1 fruit fly cellular context compared by ENCODE assay signal in genomic region chr3L:21879344-21879743, dm6.
A peak's percentile ranks its signal among the peaks of the same experiment; 100 is the strongest.
TF ChIP-seq lines count a peak whose summit lies in the region.

No protein-coding gene starts in this region.

TF ChIP-seq in whole organism, embryonic, 481 proteins besides CTCF, POLR2A, EP300 and RAD21 (continued from another document and continues in another):
- TF ChIP-seq CG13894 (tag; optimal IDR thresholded peaks at IDR 0.05; lab: Kevin White, UChicago) (peak; percentile 42), E2f1 (GFP tag; IDR thresholded peaks at IDR 0.05; lab: Robert Waterston, UW) (no peak), peb (GFP tag; IDR thresholded peaks at IDR 0.05; lab: Robert Waterston, UW) (0 out of 2 replicates have a peak, but pooled peaks have one; percentile 10), HmgZ (tag; optimal IDR thresholded peaks at IDR 0.05; lab: Kevin White, UChicago) (peak; percentile 61), CG15696 (tag; optimal IDR thresholded peaks at IDR 0.05; lab: Kevin White, UChicago) (no peak), CG13296 (GFP tag; optimal IDR thresholded peaks at IDR 0.05; lab: Kevin White, UChicago) (peak; percentile 6), Lim3 (GFP tag; IDR thresholded peaks at IDR 0.05; lab: Robert Waterston, UW) (no peak), crc (GFP tag; optimal IDR thresholded peaks at IDR 0.05; lab: Kevin White, UChicago) (no peak), hkb (optimal IDR thresholded peaks at IDR 0.05; lab: Kevin White, UChicago) (peak; percentile 64), hkb (GFP tag; IDR thresholded peaks at IDR 0.05; lab: Robert Waterston, UW) (no peak), BEAF-32 (GFP tag; optimal IDR thresholded peaks at IDR 0.05; lab: Kevin White, UChicago) (peak; percentile 34), CG13424 (tag; optimal IDR thresholded peaks at IDR 0.05; lab: Kevin White, UChicago) (no peak), corto (GFP tag; optimal IDR thresholded peaks at IDR 0.05; lab: Kevin White, UChicago) (no peak), wor (GFP tag; IDR thresholded peaks at IDR 0.05; lab: Robert Waterston, UW) (no peak), btn (GFP tag; optimal IDR thresholded peaks at IDR 0.05; lab: Kevin White, UChicago) (no peak), TFAM (GFP tag; optimal IDR thresholded peaks at IDR 0.05; lab: Kevin White, UChicago) (no peak), dmrt99B (tag; optimal IDR thresholded peaks at IDR 0.05; lab: Kevin White, UChicago) (no peak), CG12744 (GFP tag; optimal IDR thresholded peaks at IDR 0.05; lab: Kevin White, UChicago) (no peak), bcd (GFP tag; optimal IDR thresholded peaks at IDR 0.05; lab: Kevin White, UChicago) (no peak), en (GFP tag; optimal IDR thresholded peaks at IDR 0.05; lab: Kevin White, UChicago) (no peak), wdn (GFP tag; IDR thresholded peaks at IDR 0.05; lab: Robert Waterston, UW) (0 out of 2 replicates have a peak, but pooled peaks have one; percentile 9), Kr (GFP tag; optimal IDR thresholded peaks at IDR 0.05; lab: Kevin White, UChicago) (no peak), CG8089 (GFP tag; optimal IDR thresholded peaks at IDR 0.05; lab: Kevin White, UChicago) (peak; percentile 52), CG18262 (tag; optimal IDR thresholded peaks at IDR 0.05; lab: Kevin White, UChicago) (no peak), CG4404 (GFP tag; IDR thresholded peaks at IDR 0.05; lab: Robert Waterston, UW) (no peak), Hsf (GFP tag; optimal IDR thresholded peaks at IDR 0.05; lab: Kevin White, UChicago) (peak; percentile 12), CG7271 (tag; optimal IDR thresholded peaks at IDR 0.05; lab: Kevin White, UChicago) (peak; percentile 32), Dip2 (GFP tag; IDR thresholded peaks at IDR 0.05; lab: Robert Waterston, UW) (no peak), CG11085 (GFP tag; IDR thresholded peaks at IDR 0.05; lab: Robert Waterston, UW) (no peak), Antp (GFP tag; optimal IDR thresholded peaks at IDR 0.05; lab: Kevin White, UChicago) (peak; percentile 11), CG18599 (GFP tag; optimal IDR thresholded peaks at IDR 0.05; lab: Kevin White, UChicago) (peak; percentile 61), shn (GFP tag; optimal IDR thresholded peaks at IDR 0.05; lab: Kevin White, UChicago) (no peak), fru (optimal IDR thresholded peaks at IDR 0.05; lab: Kevin White, UChicago) (no peak), fd64A (GFP tag; optimal IDR thresholded peaks at IDR 0.05; lab: Kevin White, UChicago) (peak; percentile 55), CG30403 (GFP tag; optimal IDR thresholded peaks at IDR 0.05; lab: Kevin White, UChicago) (no peak), CG16813 (GFP tag; IDR thresholded peaks at IDR 0.05; lab: Robert Waterston, UW; ENCODE audit: partially characterized antibody) (peak; percentile 60; the same call in 2 of the 3 replicates), Bgb (GFP tag; IDR thresholded peaks at IDR 0.05; lab: Robert Waterston, UW; ENCODE audit: partially characterized antibody) (peak; percentile 97), caup (GFP tag; optimal IDR thresholded peaks at IDR 0.05; lab: Kevin White, UChicago; ENCODE audit: severe bottlenecking) (peak; percentile 48), ssp (GFP tag; IDR thresholded peaks at IDR 0.05; lab: Robert Waterston, UW) (no peak), maf-S (GFP tag; optimal IDR thresholded peaks at IDR 0.05; lab: Kevin White, UChicago) (peak; percentile 12), HLHmδ (GFP tag; optimal IDR thresholded peaks at IDR 0.05; lab: Kevin White, UChicago) (peak; percentile 82), Six4 (GFP tag; optimal IDR thresholded peaks at IDR 0.05; lab: Kevin White, UChicago) (no peak), CG11695 (GFP tag; IDR thresholded peaks at IDR 0.05; lab: Robert Waterston, UW) (peak; percentile 35; the same call in 1 of the 3 replicates), dan (GFP tag; IDR thresholded peaks at IDR 0.05; lab: Robert Waterston, UW) (no peak), CG2712 (tag; optimal IDR thresholded peaks at IDR 0.05; lab: Kevin White, UChicago) (peak; percentile 26), CG12942 (GFP tag; optimal IDR thresholded peaks at IDR 0.05; lab: Kevin White, UChicago) (no peak), lbe (GFP tag; optimal IDR thresholded peaks at IDR 0.05; lab: Kevin White, UChicago) (peak; percentile 60), dysf (GFP tag; IDR thresholded peaks at IDR 0.05; lab: Robert Waterston, UW) (no peak; the same call in 2 of the 3 replicates), CG7786 (GFP tag; optimal IDR thresholded peaks at IDR 0.05; lab: Kevin White, UChicago) (peak; percentile 13), CG9437 (GFP tag; optimal IDR thresholded peaks at IDR 0.05; lab: Kevin White, UChicago) (no peak), sd (tag; optimal IDR thresholded peaks at IDR 0.05; lab: Kevin White, UChicago) (peak; percentile 69), sr (GFP tag; IDR thresholded peaks at IDR 0.05; lab: Robert Waterston, UW) (peak; percentile 96), NFAT (GFP tag; IDR thresholded peaks at IDR 0.05; lab: Robert Waterston, UW) (peak; percentile 40; the same call in 1 of the 2 replicates), Scr (GFP tag; IDR thresholded peaks at IDR 0.05; lab: Robert Waterston, UW; ENCODE audit: partially characterized antibody) (peak; percentile 69), sens-2 (GFP tag; IDR thresholded peaks at IDR 0.05; lab: Robert Waterston, UW) (0 out of 2 replicates have a peak, but pooled peaks have one; percentile 47), klu (GFP tag; IDR thresholded peaks at IDR 0.05; lab: Robert Waterston, UW) (no peak), CG12391 (tag; optimal IDR thresholded peaks at IDR 0.05; lab: Kevin White, UChicago) (no peak), CG6689 (GFP tag; IDR thresholded peaks at IDR 0.05; lab: Robert Waterston, UW) (0 out of 2 replicates have a peak, but pooled peaks have one; percentile 30), tx (GFP tag; optimal IDR thresholded peaks at IDR 0.05; lab: Kevin White, UChicago) (no peak), Nf-YA (GFP tag; IDR thresholded peaks at IDR 0.05; lab: Robert Waterston, UW) (no peak), CG17568 (GFP tag; optimal IDR thresholded peaks at IDR 0.05; lab: Kevin White, UChicago) (no peak), chinmo (GFP tag; IDR thresholded peaks at IDR 0.05; lab: Robert Waterston, UW; ENCODE audit: partially characterized antibody) (peak; percentile 97), scrt (GFP tag; optimal IDR thresholded peaks at IDR 0.05; lab: Kevin White, UChicago) (peak; percentile 39), Aef1 (GFP tag; IDR thresholded peaks at IDR 0.05; lab: Robert Waterston, UW) (no peak), Ets65A (GFP tag; lab: Kevin White, UChicago) (no peak), CG4360 (GFP tag; IDR thresholded peaks at IDR 0.05; lab: Robert Waterston, UW) (peak; percentile 27; the same call in 1 of the 2 replicates), CG10959 (GFP tag; IDR thresholded peaks at IDR 0.05; lab: Robert Waterston, UW) (no peak), sens (GFP tag; lab: Kevin White, UChicago) (peak; percentile 90), fd3F (GFP tag; optimal IDR thresholded peaks at IDR 0.05; lab: Kevin White, UChicago) (no peak), CG8944 (GFP tag; optimal IDR thresholded peaks at IDR 0.05; lab: Kevin White, UChicago) (no peak), CG6175 (GFP tag; IDR thresholded peaks at IDR 0.05; lab: Robert Waterston, UW) (no peak), CG3726 (GFP tag; IDR thresholded peaks at IDR 0.05; lab: Robert Waterston, UW) (no peak), CG8281 (tag; optimal IDR thresholded peaks at IDR 0.05; lab: Kevin White, UChicago) (no peak), Taf1 (GFP tag; IDR thresholded peaks at IDR 0.05; lab: Robert Waterston, UW) (no peak), Rfx (GFP tag; IDR thresholded peaks at IDR 0.05; lab: Robert Waterston, UW) (peak; percentile 63), twi (tag; optimal IDR thresholded peaks at IDR 0.05; lab: Kevin White, UChicago) (no peak), CG17385 (GFP tag; optimal IDR thresholded peaks at IDR 0.05; lab: Kevin White, UChicago) (peak; percentile 14), Ada2b (GFP tag; IDR thresholded peaks at IDR 0.05; lab: Robert Waterston, UW) (0 out of 2 replicates have a peak, but pooled peaks have one; percentile 3), Ravus (GFP tag; IDR thresholded peaks at IDR 0.05; lab: Robert Waterston, UW) (no peak), Dref (GFP tag; IDR thresholded peaks at IDR 0.05; lab: Robert Waterston, UW) (0 out of 2 replicates have a peak, but pooled peaks have one; percentile 12), CHES-1-like (GFP tag; optimal IDR thresholded peaks at IDR 0.05; lab: Kevin White, UChicago) (peak; percentile 2), ase (GFP tag; IDR thresholded peaks at IDR 0.05; lab: Robert Waterston, UW) (no peak), CG1792 (GFP tag; optimal IDR thresholded peaks at IDR 0.05; lab: Kevin White, UChicago) (no peak), Ets97D (GFP tag; optimal IDR thresholded peaks at IDR 0.05; lab: Kevin White, UChicago) (no peak), Doc3 (GFP tag; IDR thresholded peaks at IDR 0.05; lab: Robert Waterston, UW; ENCODE audit: partially characterized antibody) (0 out of 3 replicates have a peak, but pooled peaks have one; percentile 38), Side (GFP tag; optimal IDR thresholded peaks at IDR 0.05; lab: Kevin White, UChicago) (peak; percentile 37), CG11560 (tag; IDR thresholded peaks at IDR 0.05; lab: Robert Waterston, UW) (no peak), MESR4 (GFP tag; optimal IDR thresholded peaks at IDR 0.05; lab: Kevin White, UChicago) (peak; percentile 11), CG16779 (GFP tag; IDR thresholded peaks at IDR 0.05; lab: Robert Waterston, UW) (no peak), dm (GFP tag; optimal IDR thresholded peaks at IDR 0.05; lab: Kevin White, UChicago) (peak; percentile 41), HmgD (GFP tag; optimal IDR thresholded peaks at IDR 0.05; lab: Kevin White, UChicago) (peak; percentile 22), fd102C (GFP tag; optimal IDR thresholded peaks at IDR 0.05; lab: Kevin White, UChicago) (no peak), crp (GFP tag; optimal IDR thresholded peaks at IDR 0.05; lab: Kevin White, UChicago) (no peak), H15 (GFP tag; IDR thresholded peaks at IDR 0.05; lab: Robert Waterston, UW) (0 out of 3 replicates have a peak, but pooled peaks have one; percentile 43), sna (GFP tag; IDR thresholded peaks at IDR 0.05; lab: Robert Waterston, UW; ENCODE audit: partially characterized antibody) (peak; percentile 66; the same call in 1 of the 2 replicates), HLH4C (GFP tag; IDR thresholded peaks at IDR 0.05; lab: Robert Waterston, UW; ENCODE audit: partially characterized antibody) (peak; percentile 68), CG1529 (GFP tag; optimal IDR thresholded peaks at IDR 0.05; lab: Kevin White, UChicago) (no peak), Blimp-1 (GFP tag; optimal IDR thresholded peaks at IDR 0.05; lab: Kevin White, UChicago) (no peak), CG13123 (GFP tag; optimal IDR thresholded peaks at IDR 0.05; lab: Kevin White, UChicago) (no peak), yki (optimal IDR thresholded peaks at IDR 0.05; lab: Kevin White, UChicago) (peak; percentile 15), her (GFP tag; optimal IDR thresholded peaks at IDR 0.05; lab: Kevin White, UChicago) (peak; percentile 59), Atf-2 (GFP tag; optimal IDR thresholded peaks at IDR 0.05; lab: Kevin White, UChicago) (no peak), crol (GFP tag; IDR thresholded peaks at IDR 0.05; lab: Robert Waterston, UW) (peak; percentile 95), CG33557 (GFP tag; optimal IDR thresholded peaks at IDR 0.05; lab: Kevin White, UChicago) (peak; percentile 54), CG32772 (GFP tag; IDR thresholded peaks at IDR 0.05; lab: Robert Waterston, UW) (no peak), CG7839 (tag; optimal IDR thresholded peaks at IDR 0.05; lab: Kevin White, UChicago) (peak; percentile 29), CG4328 (GFP tag; optimal IDR thresholded peaks at IDR 0.05; lab: Kevin White, UChicago) (peak; percentile 12), CoRest (tag; optimal IDR thresholded peaks at IDR 0.05; lab: Kevin White, UChicago) (no peak), CG2889 (GFP tag; IDR thresholded peaks at IDR 0.05; lab: Robert Waterston, UW) (no peak), pzg (GFP tag; optimal IDR thresholded peaks at IDR 0.05; lab: Kevin White, UChicago) (peak; percentile 68), cas (GFP tag; IDR thresholded peaks at IDR 0.05; lab: Robert Waterston, UW) (no peak; the same call in 1 of the 2 replicates), CG12299 (tag; optimal IDR thresholded peaks at IDR 0.05; lab: Kevin White, UChicago) (no peak), CG10654 (GFP tag; optimal IDR thresholded peaks at IDR 0.05; lab: Kevin White, UChicago) (no peak), Atf3 (GFP tag; optimal IDR thresholded peaks at IDR 0.05; lab: Kevin White, UChicago) (no peak), oc (tag; optimal IDR thresholded peaks at IDR 0.05; lab: Kevin White, UChicago) (no peak), lilli (GFP tag; optimal IDR thresholded peaks at IDR 0.05; lab: Kevin White, UChicago) (peak; percentile 8), ham (GFP tag; IDR thresholded peaks at IDR 0.05; lab: Robert Waterston, UW) (no peak), CG8359 (GFP tag; optimal IDR thresholded peaks at IDR 0.05; lab: Kevin White, UChicago; ENCODE audit: borderline replicate concordance) (no peak), zf30C (GFP tag; optimal IDR thresholded peaks at IDR 0.05; lab: Kevin White, UChicago) (peak; percentile 22), CG31365 (tag; optimal IDR thresholded peaks at IDR 0.05; lab: Kevin White, UChicago) (peak; percentile 47), fd96Cb (tag; optimal IDR thresholded peaks at IDR 0.05; lab: Kevin White, UChicago) (no peak), Mrtf (GFP tag; IDR thresholded peaks at IDR 0.05; lab: Robert Waterston, UW) (no peak), CG12155 (GFP tag; optimal IDR thresholded peaks at IDR 0.05; lab: Kevin White, UChicago) (no peak), vvl (GFP tag; IDR thresholded peaks at IDR 0.05; lab: Robert Waterston, UW) (no peak; the same call in 1 of the 2 replicates), nerfin-1 (tag; optimal IDR thresholded peaks at IDR 0.05; lab: Kevin White, UChicago) (peak; percentile 63), trh (GFP tag; optimal IDR thresholded peaks at IDR 0.05; lab: Kevin White, UChicago) (no peak), CG31224 (GFP tag; IDR thresholded peaks at IDR 0.05; lab: Robert Waterston, UW) (peak; percentile 12; the same call in 1 of the 2 replicates), Dip3 (GFP tag; optimal IDR thresholded peaks at IDR 0.05; lab: Kevin White, UChicago) (no peak), CG4820 (GFP tag; optimal IDR thresholded peaks at IDR 0.05; lab: Kevin White, UChicago) (no peak), D19A (tag; optimal IDR thresholded peaks at IDR 0.05; lab: Kevin White, UChicago) (peak; percentile 0), kay (GFP tag; optimal IDR thresholded peaks at IDR 0.05; lab: Kevin White, UChicago) (no peak), Sry-β (GFP tag; optimal IDR thresholded peaks at IDR 0.05; lab: Kevin White, UChicago) (no peak), CG11723 (GFP tag; optimal IDR thresholded peaks at IDR 0.05; lab: Kevin White, UChicago) (peak; percentile 29)
